Worm (Caenorhabditis elegans): Measurements from ENCODE around the gene aass-1.

- TF ChIP-seq ama-1 (optimal IDR thresholded peaks at IDR 0.05) (no peak), gei-8 (GFP tag; optimal IDR thresholded peaks at IDR 0.05) (no peak), F37D6.2 (tag; optimal IDR thresholded peaks at IDR 0.05) (no peak), snpc-1.2 (GFP tag; IDR thresholded peaks at IDR 0.05) (no peak), unc-62 (GFP tag; optimal IDR thresholded peaks at IDR 0.05 in 1 of 2) (no peak), unc-62 (tag; optimal IDR thresholded peaks at IDR 0.05) (no peak), ces-1 (GFP tag; optimal IDR thresholded peaks at IDR 0.05) (no peak), nhr-10 (tag; optimal IDR thresholded peaks at IDR 0.05) (no peak), nhr-25 (tag; optimal IDR thresholded peaks at IDR 0.05; ENCODE audit: borderline replicate concordance, insufficient read depth) (no peak), zip-2 (tag; optimal IDR thresholded peaks at IDR 0.05) (no peak), F10B5.3 (tag; optimal IDR thresholded peaks at IDR 0.05) (no peak), lim-7 (GFP tag; IDR thresholded peaks at IDR 0.05) (no peak), ceh-44 (GFP tag; IDR thresholded peaks at IDR 0.05) (no peak), lin-39 (tag; optimal IDR thresholded peaks at IDR 0.05) (no peak), fkh-10 (GFP tag; optimal IDR thresholded peaks at IDR 0.05) (no peak)
Measured at ce11 chrIV:264182-264709, 19.3 kb downstream of the aass-1 start, which contains the start of gene pat-6.
